Worm (Caenorhabditis elegans) whole organism, L4 larva: Measurements from ENCODE around the gene C50F4.10.

Experiments used
- aly-2 ChIP-seq: sonication (generic microtip); optimal IDR thresholded peaks from 2 replicates; lab custom pipeline; 2018; ENCODE audit warnings: missing biosample characterization, missing genetic modification characterization
- fkh-10 ChIP-seq: fragments of 150-350 bp; optimal IDR thresholded peaks from 2 replicates; lab custom pipeline; 2014; ENCODE audit warnings: missing biosample characterization, missing genetic modification reagents, missing genetic modification characterization
- fos-1 ChIP-seq: fragments of 150-350 bp; optimal IDR thresholded peaks from 2 replicates; lab custom pipeline; 2014; ENCODE audit warnings: missing biosample characterization, missing genetic modification characterization
- zip-11 ChIP-seq: fragments of 200-800 bp; sonication (Bioruptor generic); IDR thresholded peaks from 2 replicates; pipeline ENCODE4 v1.3.6; 2022; ENCODE audit warnings: missing genetic modification characterization, missing compliant biosample characterization

- TF ChIP-seq fos-1 (no peak), fkh-10 (GFP tag; lab: Kevin White, UChicago) (no peak), zip-11 (GFP tag; lab: Robert Waterston, UW) (no peak), aly-2 (no peak)
These were observed 40.3 kb upstream of the C50F4.10 start for ce11 chrV:9571673-9572072.
